Worm (Caenorhabditis elegans) whole organism, young adult: ENCODE data around the gene ZK856.5.

Experiments used
- B0019.2 ChIP-seq: fragments of 200-800 bp; sonication (Bioruptor generic); conservative IDR thresholded peaks from 2 replicates; pipeline ENCODE4 v1.3.6; 2022; ENCODE audit warnings: missing genetic modification reagents, missing genetic modification characterization, missing compliant biosample characterization
- B0261.1 ChIP-seq: sonication (generic microtip); optimal IDR thresholded peaks from 2 replicates; lab custom pipeline; 2016; ENCODE audit warnings: mild to moderate bottlenecking, missing genetic modification characterization, moderate library complexity, missing compliant biosample characterization
- C06A6.2 ChIP-seq: fragments of 200-800 bp; sonication (Bioruptor generic); conservative IDR thresholded peaks from 2 replicates; pipeline ENCODE4 v1.3.6; 2022; ENCODE audit warnings: missing genetic modification characterization, missing compliant biosample characterization
- C17E4.6 ChIP-seq: fragments of 200-800 bp; sonication (Bioruptor generic); IDR thresholded peaks from 2 replicates; pipeline ENCODE4 v1.3.6; 2022; ENCODE audit warnings: missing genetic modification reagents, missing genetic modification characterization, missing compliant biosample characterization
- F10E7.11 ChIP-seq: sonication (generic microtip); optimal IDR thresholded peaks from 2 replicates; lab custom pipeline; 2017; ENCODE audit warnings: mild to moderate bottlenecking, missing genetic modification characterization, moderate library complexity, missing compliant biosample characterization
- F22D6.2 ChIP-seq: sonication (generic microtip); optimal IDR thresholded peaks from 2 replicates; lab custom pipeline; 2016; ENCODE audit warnings: mild to moderate bottlenecking, missing genetic modification characterization, missing compliant biosample characterization
- F33H1.4 ChIP-seq: fragments of 200-800 bp; sonication (Bioruptor generic); IDR thresholded peaks from 2 replicates; pipeline ENCODE4 v1.3.6; 2022; ENCODE audit warnings: missing genetic modification reagents, missing genetic modification characterization, missing compliant biosample characterization
- F37B4.10 ChIP-seq: fragments of 200-800 bp; sonication (Bioruptor generic); IDR thresholded peaks from 2 replicates; pipeline ENCODE4 v1.3.6; 2022; ENCODE audit warnings: missing genetic modification characterization, missing compliant biosample characterization
- F52B5.7 ChIP-seq: sonication (generic microtip); optimal IDR thresholded peaks from 2 replicates; lab custom pipeline; 2016; ENCODE audit warnings: mild to moderate bottlenecking, missing genetic modification characterization, missing compliant biosample characterization
- Y95B8A.8 ChIP-seq: fragments of 200-800 bp; sonication (Bioruptor generic); IDR thresholded peaks from 2 replicates; pipeline ENCODE4 v1.3.6; 2022; ENCODE audit warnings: missing genetic modification reagents, missing genetic modification characterization, missing compliant biosample characterization
- ZK185.1 ChIP-seq: sonication (generic microtip); optimal IDR thresholded peaks from 2 replicates; lab custom pipeline; 2016; ENCODE audit warnings: mild to moderate bottlenecking, missing genetic modification characterization, missing compliant biosample characterization; ENCODE audit not compliant: poor library complexity, severe bottlenecking
- akir-1 ChIP-seq: fragments of 200-800 bp; sonication (Bioruptor generic); optimal IDR thresholded peaks from 2 replicates; lab custom pipeline; 2018; ENCODE audit warnings: mild to moderate bottlenecking, missing genetic modification characterization, moderate library complexity, missing compliant biosample characterization
- ama-1 ChIP-seq, 3 experiments: fragments of 150-350 bp in 1 of 3; sonication (generic microtip) in 2 of 3; optimal IDR thresholded peaks; 2 replicates each; lab custom pipeline; 2014 to 2018; ENCODE audit warnings: missing biosample characterization in 2 of 3, missing genetic modification characterization in 2 of 3, missing genetic modification reagents in 2 of 3
- aptf-3 ChIP-seq: fragments of 200-800 bp; sonication (Bioruptor generic); IDR thresholded peaks from 2 replicates; pipeline ENCODE4 v1.3.6; 2022; ENCODE audit warnings: missing genetic modification characterization, missing compliant biosample characterization
- ccch-3 ChIP-seq: fragments of 200-800 bp; sonication (Bioruptor generic); optimal IDR thresholded peaks from 2 replicates; lab custom pipeline; 2018; ENCODE audit warnings: mild to moderate bottlenecking, missing genetic modification characterization, missing compliant biosample characterization
- cebp-2 ChIP-seq: fragments of 200-800 bp; sonication (Bioruptor generic); IDR thresholded peaks from 2 replicates; pipeline ENCODE4 v1.3.6; 2022; ENCODE audit warnings: missing genetic modification characterization, missing compliant biosample characterization
- die-1 ChIP-seq: sonication (generic microtip); optimal IDR thresholded peaks from 2 replicates; lab custom pipeline; 2016; ENCODE audit warnings: missing genotype, mild to moderate bottlenecking, missing genetic modification characterization, missing compliant biosample characterization
- egl-44 ChIP-seq: fragments of 200-800 bp; sonication (Bioruptor generic); IDR thresholded peaks from 2 replicates; pipeline ENCODE4 v1.3.6; 2022; ENCODE audit warnings: missing genetic modification reagents, missing genetic modification characterization, missing compliant biosample characterization
- gei-17 ChIP-seq: fragments of 200-800 bp; sonication (Bioruptor generic); optimal IDR thresholded peaks from 2 replicates; lab custom pipeline; 2018; ENCODE audit warnings: mild to moderate bottlenecking, missing genetic modification characterization, missing compliant biosample characterization
- hlh-12 ChIP-seq: sonication (generic microtip); optimal IDR thresholded peaks from 2 replicates; lab custom pipeline; 2016; ENCODE audit warnings: missing genetic modification characterization, missing compliant biosample characterization
- hmg-20 ChIP-seq: fragments of 200-800 bp; sonication (Bioruptor generic); IDR thresholded peaks from 2 replicates; pipeline ENCODE4 v1.3.6; 2022; ENCODE audit warnings: missing genetic modification reagents, missing genetic modification characterization, missing compliant biosample characterization
- hrde-1 ChIP-seq: sonication (generic microtip); optimal IDR thresholded peaks from 2 replicates; lab custom pipeline; 2016; ENCODE audit warnings: missing genetic modification characterization, mild to moderate bottlenecking, missing compliant biosample characterization, moderate library complexity, missing genotype, missing genetic modification reagents, borderline replicate concordance
- lag-1 ChIP-seq: fragments of 200-800 bp; sonication (Bioruptor generic); IDR thresholded peaks from 2 replicates; pipeline ENCODE4 v1.3.6; 2022; ENCODE audit warnings: missing genetic modification reagents, missing genetic modification characterization, missing compliant biosample characterization
- lin-40 ChIP-seq: sonication (generic microtip); optimal IDR thresholded peaks from 2 replicates; lab custom pipeline; 2016; ENCODE audit warnings: missing genetic modification characterization, mild to moderate bottlenecking, missing compliant biosample characterization, missing genotype, missing genetic modification reagents
- lin-54 ChIP-seq: fragments of 200-800 bp; sonication (Bioruptor generic); optimal IDR thresholded peaks from 2 replicates; lab custom pipeline; 2018; ENCODE audit warnings: mild to moderate bottlenecking, missing genetic modification characterization, missing compliant biosample characterization
- lir-1 ChIP-seq: fragments of 200-800 bp; sonication (Bioruptor generic); conservative IDR thresholded peaks from 2 replicates; pipeline ENCODE4 v1.3.6; 2022; ENCODE audit warnings: missing genetic modification reagents, missing genetic modification characterization, missing compliant biosample characterization
- lsl-1 ChIP-seq: fragments of 200-800 bp; sonication (Bioruptor generic); optimal IDR thresholded peaks from 2 replicates; lab custom pipeline; 2018; ENCODE audit warnings: mild to moderate bottlenecking, missing genetic modification characterization, moderate library complexity, missing compliant biosample characterization
- madf-3 ChIP-seq: fragments of 200-800 bp; sonication (Bioruptor generic); IDR thresholded peaks from 2 replicates; pipeline ENCODE4 v1.3.6; 2022; ENCODE audit warnings: missing genetic modification reagents, missing genetic modification characterization, missing compliant biosample characterization
- madf-6 ChIP-seq: fragments of 200-800 bp; sonication (Bioruptor generic); IDR thresholded peaks from 2 replicates; pipeline ENCODE4 v1.3.6; 2022; ENCODE audit warnings: missing genetic modification reagents, missing genetic modification characterization, missing compliant biosample characterization
- madf-8 ChIP-seq: fragments of 200-800 bp; sonication (Bioruptor generic); conservative IDR thresholded peaks from 2 replicates; pipeline ENCODE4 v1.3.6; 2022; ENCODE audit warnings: missing genetic modification reagents, missing genetic modification characterization, missing compliant biosample characterization
- mcd-1 ChIP-seq: fragments of 200-800 bp; sonication (Bioruptor generic); IDR thresholded peaks from 2 replicates; pipeline ENCODE4 v1.3.6; 2022; ENCODE audit warnings: missing genetic modification reagents, missing genetic modification characterization, missing compliant biosample characterization
- mel-28 ChIP-seq: sonication (generic microtip); optimal IDR thresholded peaks from 2 replicates; lab custom pipeline; 2016; ENCODE audit warnings: borderline replicate concordance, mild to moderate bottlenecking, missing genetic modification characterization, missing compliant biosample characterization
- nfya-2 ChIP-seq: fragments of 200-800 bp; sonication (Bioruptor generic); IDR thresholded peaks from 2 replicates; pipeline ENCODE4 v1.3.6; 2022; ENCODE audit warnings: missing genetic modification reagents, missing genetic modification characterization, missing compliant biosample characterization
- nfyb-1 ChIP-seq: fragments of 200-800 bp; sonication (Bioruptor generic); IDR thresholded peaks from 2 replicates; pipeline ENCODE4 v1.3.6; 2022; ENCODE audit warnings: missing genetic modification reagents, missing genetic modification characterization, missing compliant biosample characterization
- nhr-27 ChIP-seq: fragments of 200-800 bp; sonication (Bioruptor generic); optimal IDR thresholded peaks from 2 replicates; lab custom pipeline; 2018; ENCODE audit warnings: mild to moderate bottlenecking, missing genetic modification characterization, moderate library complexity, missing compliant biosample characterization
- nhr-80 ChIP-seq: sonication (generic microtip); optimal IDR thresholded peaks from 2 replicates; lab custom pipeline; 2016; ENCODE audit warnings: missing genetic modification characterization, missing compliant biosample characterization
- nhr-90 ChIP-seq: sonication (generic microtip); optimal IDR thresholded peaks from 2 replicates; lab custom pipeline; 2016; ENCODE audit warnings: missing genotype, mild to moderate bottlenecking, missing genetic modification characterization, missing compliant biosample characterization
- pbrm-1 ChIP-seq: fragments of 200-800 bp; sonication (Bioruptor generic); IDR thresholded peaks from 2 replicates; pipeline ENCODE4 v1.3.6; 2022; ENCODE audit warnings: missing genetic modification reagents, missing genetic modification characterization, missing compliant biosample characterization
- rpc-1 ChIP-seq, 2 experiments: fragments of 150-350 bp in 1 of 2; sonication (generic microtip) in 1 of 2; optimal IDR thresholded peaks; 2 replicates each; lab custom pipeline; 2014 to 2018; ENCODE audit warnings: missing biosample characterization in 1 of 2, missing genetic modification characterization in 1 of 2, missing genetic modification reagents in 1 of 2, missing genotype in 1 of 2
- sdz-38 ChIP-seq: sonication (generic microtip); optimal IDR thresholded peaks from 2 replicates; lab custom pipeline; 2016; ENCODE audit warnings: missing genotype, missing genetic modification characterization, missing compliant biosample characterization
- snpc-4 ChIP-seq, 5 experiments: fragments of 150-350 bp in 1 of 5; sonication (generic microtip) in 4 of 5; optimal IDR thresholded peaks; 2 replicates each; lab custom pipeline; 2014 to 2018; ENCODE audit warnings: missing genetic modification characterization in 5 of 5, missing biosample characterization in 3 of 5, antibody characterized with exemption in 2 of 5, mild to moderate bottlenecking in 2 of 5, missing compliant biosample characterization in 2 of 5, missing genotype in 2 of 5, moderate library complexity in 2 of 5, missing genetic modification reagents in 1 of 5
- sptf-2 ChIP-seq: fragments of 200-800 bp; sonication (Bioruptor generic); optimal IDR thresholded peaks from 2 replicates; lab custom pipeline; 2018; ENCODE audit warnings: mild to moderate bottlenecking, missing genetic modification characterization, missing compliant biosample characterization
- tbp1 ChIP-seq: fragments of 200-800 bp; sonication (Bioruptor generic); optimal IDR thresholded peaks from 2 replicates; lab custom pipeline; 2018; ENCODE audit warnings: mild to moderate bottlenecking, missing genetic modification characterization, missing compliant biosample characterization
- zfh-2 ChIP-seq: fragments of 200-800 bp; sonication (Bioruptor generic); conservative IDR thresholded peaks from 2 replicates; pipeline ENCODE4 v1.3.6; 2022; ENCODE audit warnings: missing genetic modification reagents, missing genetic modification characterization, missing compliant biosample characterization
- ztf-22 ChIP-seq: fragments of 200-800 bp; sonication (Bioruptor generic); optimal IDR thresholded peaks from 2 replicates; lab custom pipeline; 2018; ENCODE audit warnings: mild to moderate bottlenecking, missing genetic modification characterization, moderate library complexity, missing compliant biosample characterization
- ztf-25 ChIP-seq: fragments of 200-800 bp; sonication (Bioruptor generic); IDR thresholded peaks from 2 replicates; pipeline ENCODE4 v1.3.6; 2022; ENCODE audit warnings: missing genetic modification reagents, missing genetic modification characterization, missing compliant biosample characterization
- ztf-28 ChIP-seq: fragments of 200-800 bp; sonication (Bioruptor generic); IDR thresholded peaks from 2 replicates; pipeline ENCODE4 v1.3.6; 2022; ENCODE audit warnings: missing genetic modification reagents, missing genetic modification characterization, missing compliant biosample characterization

ZK856.5 gene

ce11 chrV:10237959-10238444, 48.1 kb upstream of the ZK856.5 start (continued):
- no peak for TF ChIP-seq snpc-4 (GFP tag; optimal IDR thresholded peaks at IDR 0.05; lab: Kevin White, UChicago)
- TF ChIP-seq snpc-4 (tag; optimal IDR thresholded peaks at IDR 0.05; lab: Kevin White, UChicago) = peak in 1 of 4 experiments; percentile 2
- TF ChIP-seq akir-1 (GFP tag; lab: Kevin White, UChicago) = no peak
- no peak for TF ChIP-seq F33H1.4 (GFP tag; lab: Robert Waterston, UW)
- no peak for TF ChIP-seq hmg-20 (GFP tag; lab: Robert Waterston, UW)
- no peak for TF ChIP-seq lin-40 (tag; lab: Kevin White, UChicago)
- TF ChIP-seq lsl-1 = no peak
- TF ChIP-seq F10E7.11 (tag; lab: Kevin White, UChicago) = peak; percentile 93
- peak; percentile 74 for TF ChIP-seq mel-28
- TF ChIP-seq die-1 = peak; percentile 27
- no peak for TF ChIP-seq ccch-3 (GFP tag; lab: Kevin White, UChicago)
- TF ChIP-seq hrde-1 (tag; lab: Kevin White, UChicago) = peak; percentile 77
- TF ChIP-seq F22D6.2 (tag; lab: Kevin White, UChicago) = no peak
- TF ChIP-seq hlh-12 = no peak
- peak; percentile 88 for TF ChIP-seq madf-3 (GFP tag; lab: Robert Waterston, UW)
- no peak for TF ChIP-seq rpc-1 (optimal IDR thresholded peaks at IDR 0.05; lab: Kevin White, UChicago)
- no peak for TF ChIP-seq rpc-1 (tag; optimal IDR thresholded peaks at IDR 0.05; lab: Kevin White, UChicago)
- no peak for TF ChIP-seq ZK185.1 (tag; lab: Kevin White, UChicago)
- TF ChIP-seq ztf-25 (GFP tag; lab: Robert Waterston, UW) = peak; percentile 85
- no peak for TF ChIP-seq sptf-2 (GFP tag; lab: Kevin White, UChicago)
- TF ChIP-seq lir-1 (GFP tag; lab: Robert Waterston, UW) = no peak
- no peak for TF ChIP-seq C06A6.2 (GFP tag; lab: Robert Waterston, UW)
- no peak for TF ChIP-seq gei-17 (GFP tag; lab: Kevin White, UChicago)
- TF ChIP-seq ztf-28 (GFP tag; lab: Robert Waterston, UW) = no peak
- 0 out of 2 replicates have a peak, but pooled peaks have one; percentile 64 for TF ChIP-seq nfyb-1 (GFP tag; lab: Robert Waterston, UW)
- TF ChIP-seq sdz-38 (tag; lab: Kevin White, UChicago) = no peak
- TF ChIP-seq aptf-3 (GFP tag; lab: Robert Waterston, UW) = no peak
- peak; percentile 82 for TF ChIP-seq nhr-27
- TF ChIP-seq nhr-90 (tag; lab: Kevin White, UChicago) = no peak
- peak; percentile 75 for TF ChIP-seq madf-6 (GFP tag; lab: Robert Waterston, UW)
- peak; percentile 91 for TF ChIP-seq F52B5.7 (tag; lab: Kevin White, UChicago)
- no peak for TF ChIP-seq egl-44
- peak; percentile 85; the same call in 1 of the 2 replicates for TF ChIP-seq Y95B8A.8
- TF ChIP-seq C17E4.6 (GFP tag; lab: Robert Waterston, UW) = peak; percentile 49; the same call in 1 of the 2 replicates
- no peak for TF ChIP-seq mcd-1 (GFP tag; lab: Robert Waterston, UW)
- TF ChIP-seq ztf-22 = no peak
- no peak for TF ChIP-seq nhr-80
- no peak for TF ChIP-seq nfya-2 (GFP tag; lab: Robert Waterston, UW)
- TF ChIP-seq pbrm-1 (GFP tag; lab: Robert Waterston, UW) = no peak; the same call in 1 of the 2 replicates
- no peak for TF ChIP-seq B0019.2 (GFP tag; lab: Robert Waterston, UW)
- TF ChIP-seq zfh-2 (GFP tag; lab: Robert Waterston, UW) = no peak
- TF ChIP-seq lag-1 (GFP tag; lab: Robert Waterston, UW) = no peak
- TF ChIP-seq B0261.1 (tag; lab: Kevin White, UChicago) = peak; percentile 9
- no peak for TF ChIP-seq madf-8 (GFP tag; lab: Robert Waterston, UW)
- peak; percentile 33 for TF ChIP-seq lin-54 (GFP tag; lab: Kevin White, UChicago)
- peak; percentile 45 for TF ChIP-seq tbp1 (GFP tag; lab: Kevin White, UChicago)
- TF ChIP-seq cebp-2 (GFP tag; lab: Robert Waterston, UW) = no peak
- no peak for TF ChIP-seq F37B4.10
- no peak for TF ChIP-seq ama-1 (optimal IDR thresholded peaks at IDR 0.05; lab: Kevin White, UChicago)
- TF ChIP-seq ama-1 (GFP tag; optimal IDR thresholded peaks at IDR 0.05; lab: Kevin White, UChicago) = no peak
